Worm (Caenorhabditis elegans): Measurements from ENCODE around the gene lin-14.

The lin-14 gene

DNA sequence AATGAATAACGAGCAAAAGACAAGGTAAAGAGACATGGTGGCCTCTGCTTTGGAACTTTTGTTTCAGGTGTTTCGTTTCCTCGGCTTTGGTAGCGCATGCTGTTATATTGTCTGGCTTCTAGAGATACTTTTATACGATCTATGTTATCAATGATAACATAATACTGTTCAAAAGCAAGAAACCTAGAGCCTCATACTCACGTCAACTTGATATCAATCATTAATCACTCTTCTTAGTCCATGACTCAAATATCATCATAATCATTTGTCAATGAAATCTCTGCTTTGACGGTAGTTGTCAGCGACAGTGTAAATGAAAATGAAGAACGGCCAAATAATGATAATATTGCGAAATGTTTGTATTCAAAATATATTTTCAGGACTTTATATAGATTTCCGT is 15.1 kb upstream of the lin-14 start:
- no peak for TF ChIP-seq skn-1 (tag; optimal IDR thresholded peaks at IDR 0.05)
- TF ChIP-seq snpc-4 (tag; optimal IDR thresholded peaks at IDR 0.05) = no peak
- TF ChIP-seq ama-1 (optimal IDR thresholded peaks at IDR 0.05) = no peak
- TF ChIP-seq daf-12 (tag; optimal IDR thresholded peaks at IDR 0.05) = no peak
- no peak for TF ChIP-seq mdt-29 (GFP tag; IDR thresholded peaks at IDR 0.05)
- TF ChIP-seq T26A8.4 (GFP tag; IDR thresholded peaks at IDR 0.05) = no peak
- no peak for TF ChIP-seq ces-1 (GFP tag; optimal IDR thresholded peaks at IDR 0.05)
- no peak for TF ChIP-seq hlh-11 (tag; optimal IDR thresholded peaks at IDR 0.05)
- TF ChIP-seq nhr-25 (tag; optimal IDR thresholded peaks at IDR 0.05; ENCODE audit: borderline replicate concordance, insufficient read depth) = no peak
- TF ChIP-seq nhr-77 (tag; optimal IDR thresholded peaks at IDR 0.05) = no peak
- no peak for TF ChIP-seq F37D6.2 (tag; optimal IDR thresholded peaks at IDR 0.05)
- TF ChIP-seq ceh-28 (tag; optimal IDR thresholded peaks at IDR 0.05) = no peak
- TF ChIP-seq lin-13 (GFP tag; optimal IDR thresholded peaks at IDR 0.05) = no peak
- TF ChIP-seq aly-2 (tag; optimal IDR thresholded peaks at IDR 0.05) = no peak
- no peak for TF ChIP-seq nhr-6 (tag; optimal IDR thresholded peaks at IDR 0.05)
- TF ChIP-seq Y5F2A.4 (GFP tag; optimal IDR thresholded peaks at IDR 0.05) = no peak
- TF ChIP-seq hmg-1.1 (GFP tag; IDR thresholded peaks at IDR 0.05) = no peak

DNA sequence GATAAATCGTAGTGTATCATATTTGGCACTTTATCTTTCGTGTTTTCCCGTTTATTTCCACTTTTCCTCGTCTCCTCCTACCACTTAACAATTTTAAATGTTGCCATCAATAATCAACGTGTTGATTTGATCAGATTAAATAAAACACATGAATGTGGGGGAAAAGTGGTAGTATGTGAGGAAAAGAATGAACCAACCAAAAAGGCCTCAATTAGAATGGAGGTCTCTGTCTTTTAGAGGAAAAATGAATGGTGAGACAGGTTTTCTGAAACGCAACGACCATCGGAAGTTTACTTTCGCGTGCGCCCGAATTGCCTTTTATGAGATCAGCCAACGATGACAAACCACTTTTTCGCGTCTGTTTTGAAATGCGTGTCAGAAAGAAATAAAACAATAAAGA is 13.0 kb upstream of the lin-14 start:
- TF ChIP-seq unc-62 (GFP tag; optimal IDR thresholded peaks at IDR 0.05 in 1 of 2) (peak in 1 of 2 experiments; percentile 28), unc-62 (tag; optimal IDR thresholded peaks at IDR 0.05) (no peak), ceh-62 (tag; optimal IDR thresholded peaks at IDR 0.05) (no peak)

DNA sequence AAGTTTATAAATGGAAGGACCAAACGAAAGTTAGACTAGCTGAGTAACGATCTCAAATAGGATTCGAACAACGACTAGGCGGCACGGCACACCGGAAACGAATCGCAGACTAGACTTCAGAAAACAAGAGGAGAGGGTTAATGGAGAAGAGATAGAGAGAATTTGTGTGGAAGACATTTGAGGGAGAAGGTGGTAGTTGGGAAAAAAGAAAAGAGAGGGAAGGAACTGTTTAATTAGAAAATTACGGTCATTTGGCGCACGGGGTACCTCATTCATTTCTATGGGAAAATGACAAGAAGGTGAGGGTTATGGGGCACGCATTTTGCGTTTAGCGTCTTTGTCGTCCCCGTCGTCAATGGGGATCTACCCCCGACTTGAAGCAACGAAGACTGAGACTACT is 11.1 kb upstream of the lin-14 start, which contains the start of gene F48C5.2:
Gene F48C5.2, minus strand, starts transcription at position 101 of the 400 bp plus-strand sequence.
- TF ChIP-seq R02D3.7 (tag; optimal IDR thresholded peaks at IDR 0.05) (no peak), hlh-30 (tag; optimal IDR thresholded peaks at IDR 0.05; ENCODE audit: insufficient read depth) (no peak), sdz-12 (GFP tag; optimal IDR thresholded peaks at IDR 0.05) (no peak), ceh-32 (tag; optimal IDR thresholded peaks at IDR 0.05; ENCODE audit: poor library complexity) (no peak), mdt-29 (GFP tag; IDR thresholded peaks at IDR 0.05) (no peak), nhr-28 (tag; optimal IDR thresholded peaks at IDR 0.05) (no peak), Y105C5A.15 (GFP tag; IDR thresholded peaks at IDR 0.05) (no peak), lir-3 (tag; optimal IDR thresholded peaks at IDR 0.05) (no peak), lsy-2 (tag; optimal IDR thresholded peaks at IDR 0.05) (no peak), rbr-2 (tag; optimal IDR thresholded peaks at IDR 0.05) (no peak), tag-97 (GFP tag; IDR thresholded peaks at IDR 0.05) (no peak), gei-8 (GFP tag; optimal IDR thresholded peaks at IDR 0.05) (no peak), aly-2 (tag; optimal IDR thresholded peaks at IDR 0.05) (no peak), lin-15B (tag; optimal IDR thresholded peaks at IDR 0.05) (no peak), duxl-1 (tag; optimal IDR thresholded peaks at IDR 0.05; ENCODE audit: poor library complexity) (no peak), snpc-4 (tag; optimal IDR thresholded peaks at IDR 0.05) (no peak), nhr-111 (GFP tag; optimal IDR thresholded peaks at IDR 0.05) (no peak), nhr-6 (tag; optimal IDR thresholded peaks at IDR 0.05) (no peak)

DNA sequence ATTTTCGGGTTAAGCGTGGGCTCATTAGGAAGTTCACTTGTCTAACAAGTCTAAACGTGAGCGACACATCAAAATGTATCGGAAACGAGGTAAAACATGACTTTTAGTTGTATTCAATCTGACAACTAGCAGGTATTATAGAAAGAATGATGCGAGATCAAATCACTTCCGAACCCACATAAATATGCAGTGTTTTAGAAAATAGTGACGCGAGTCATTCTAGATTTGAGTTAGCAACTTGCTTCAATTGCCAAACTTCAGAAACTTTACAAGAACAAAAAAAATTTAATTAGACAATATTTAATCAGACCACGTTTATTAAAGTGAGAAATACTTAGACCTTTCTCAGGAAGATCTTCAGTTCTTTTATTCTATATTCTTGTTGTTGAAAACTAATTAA is 8.7 kb upstream of the lin-14 start:
- TF ChIP-seq zfp-3 (GFP tag; conservative IDR thresholded peaks at IDR 0.05) = no peak
- TF ChIP-seq unc-62 (GFP tag; optimal IDR thresholded peaks at IDR 0.05 in 1 of 2) = peak in 1 of 2 experiments; percentile 91
- no peak for TF ChIP-seq unc-62 (tag; optimal IDR thresholded peaks at IDR 0.05)

DNA sequence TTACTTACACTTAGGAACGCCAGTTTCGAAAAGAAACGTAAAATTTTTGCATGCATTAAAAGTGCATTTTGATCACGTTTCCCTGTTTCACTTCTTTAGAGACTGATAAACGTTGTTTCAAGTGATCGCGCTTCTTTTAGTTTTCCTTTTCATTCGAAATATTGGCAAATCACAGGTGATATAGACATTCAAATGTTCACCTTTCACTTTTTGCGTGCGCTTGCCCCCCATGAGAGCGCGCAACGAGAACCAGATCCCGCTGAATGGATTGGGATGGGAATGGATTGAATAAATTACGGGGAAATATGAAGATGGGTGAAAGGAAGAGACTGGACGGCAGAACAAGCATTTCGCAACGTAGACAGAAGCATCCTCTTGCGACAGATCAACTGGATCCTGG is 3.8 kb upstream of the lin-14 start:
- no peak for TF ChIP-seq ZK546.5 (tag; optimal IDR thresholded peaks at IDR 0.05)
- peak; percentile 39 for TF ChIP-seq hlh-30 (tag; optimal IDR thresholded peaks at IDR 0.05; ENCODE audit: insufficient read depth)
- TF ChIP-seq nhr-48 (tag; optimal IDR thresholded peaks at IDR 0.05) = peak; percentile 18
- peak; percentile 19 for TF ChIP-seq pqm-1 (tag; optimal IDR thresholded peaks at IDR 0.05)
- TF ChIP-seq hlh-11 (tag; optimal IDR thresholded peaks at IDR 0.05) = peak; percentile 35
- TF ChIP-seq nhr-237 (tag; optimal IDR thresholded peaks at IDR 0.05) = no peak

Measured in whole organism, L4 larva.